Worm (Caenorhabditis elegans) whole organism, L1 larva: Measurements from ENCODE around the gene F42H10.3.

ENCODE experiments used
- elt-3 ChIP-seq, 6 experiments: fragments of 150-350 bp in 1 of 6; sonication (generic microtip); optimal IDR thresholded peaks; 2 replicates each; lab custom pipeline; 2017 to 2018; ENCODE audit warnings: missing biosample characterization in 6 of 6, missing genetic modification characterization in 6 of 6, inconsistent platforms in 1 of 6
- fkh-10 ChIP-seq: sonication (generic microtip); optimal IDR thresholded peaks from 2 replicates; lab custom pipeline; 2017; ENCODE audit warnings: missing biosample characterization, missing genetic modification reagents, missing genetic modification characterization
- fkh-4 ChIP-seq: sonication (generic microtip); optimal IDR thresholded peaks from 2 replicates; lab custom pipeline; 2016; ENCODE audit warnings: missing compliant biosample characterization, missing genetic modification characterization, borderline replicate concordance
- lsy-2 ChIP-seq, 2 experiments: fragments of 150-350 bp; optimal IDR thresholded peaks; 2 replicates each; lab custom pipeline; 2014; ENCODE audit warnings: missing biosample characterization in 2 of 2, missing genetic modification characterization in 2 of 2
- nhr-77 ChIP-seq: fragments of 150-350 bp; optimal IDR thresholded peaks from 2 replicates; lab custom pipeline; 2014; ENCODE audit warnings: missing biosample characterization, missing genetic modification characterization
- nhr-90 ChIP-seq: sonication (generic microtip); optimal IDR thresholded peaks from 2 replicates; lab custom pipeline; 2016; ENCODE audit warnings: mild to moderate bottlenecking, missing genetic modification characterization, missing compliant biosample characterization; ENCODE audit not compliant: poor library complexity
- pqm-1 ChIP-seq: sonication (generic microtip); optimal IDR thresholded peaks from 3 replicates; lab custom pipeline; 2017; ENCODE audit warnings: missing biosample characterization, missing genetic modification characterization
- unc-30 ChIP-seq: sonication (generic microtip); optimal IDR thresholded peaks from 2 replicates; lab custom pipeline; 2017; ENCODE audit warnings: missing biosample characterization, missing genetic modification characterization
- unc-62 ChIP-seq: fragments of 150-350 bp; optimal IDR thresholded peaks from 2 replicates; lab custom pipeline; 2014; ENCODE audit warnings: missing biosample characterization, missing genetic modification reagents, missing genetic modification characterization
- ztf-4 ChIP-seq: fragments of 150-350 bp; optimal IDR thresholded peaks from 2 replicates; lab custom pipeline; 2014; ENCODE audit warnings: missing biosample characterization, missing genetic modification characterization

DNA sequence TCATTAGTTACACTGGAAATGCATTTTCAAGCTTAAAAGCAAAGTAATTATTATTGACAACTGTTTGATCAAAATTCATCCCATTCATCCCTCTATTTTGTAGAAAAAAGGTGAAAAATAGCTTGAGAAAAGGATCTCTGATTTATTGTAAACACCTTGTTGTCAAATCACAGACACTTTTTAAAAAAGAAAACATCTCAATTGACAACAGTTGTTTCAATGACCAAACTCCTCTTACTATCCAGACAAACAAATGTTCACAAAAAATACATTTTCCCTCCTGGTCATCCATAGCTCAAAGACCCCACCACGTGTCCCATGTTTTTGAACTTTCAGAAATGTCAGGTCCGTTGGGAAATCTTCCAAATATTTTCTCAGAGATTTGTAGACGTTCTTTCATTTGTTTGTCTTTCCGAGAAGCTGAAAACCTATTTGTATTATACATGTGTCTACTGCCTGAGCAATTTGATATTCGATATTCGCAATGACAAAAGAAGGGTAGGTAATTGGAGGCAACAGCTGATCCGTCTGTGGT lies 50.8 kb downstream of the F42H10.3 start, which contains the start of gene trp-1:
- TF ChIP-seq pqm-1 (tag; lab: Kevin White, UChicago) (no peak), unc-62 (no peak), nhr-90 (tag; lab: Kevin White, UChicago) (no peak), nhr-77 (no peak), lsy-2 (tag; optimal IDR thresholded peaks at IDR 0.05; lab: Kevin White, UChicago) (no peak), fkh-10 (GFP tag; lab: Kevin White, UChicago) (no peak), ztf-4 (tag; lab: Kevin White, UChicago) (no peak), elt-3 (tag; optimal IDR thresholded peaks at IDR 0.05; lab: Kevin White, UChicago) (no peak), unc-30 (no peak), fkh-4 (tag; lab: Kevin White, UChicago) (no peak)
